Worm (Caenorhabditis elegans): Measurements from ENCODE around the gene lin-26.

DNA sequence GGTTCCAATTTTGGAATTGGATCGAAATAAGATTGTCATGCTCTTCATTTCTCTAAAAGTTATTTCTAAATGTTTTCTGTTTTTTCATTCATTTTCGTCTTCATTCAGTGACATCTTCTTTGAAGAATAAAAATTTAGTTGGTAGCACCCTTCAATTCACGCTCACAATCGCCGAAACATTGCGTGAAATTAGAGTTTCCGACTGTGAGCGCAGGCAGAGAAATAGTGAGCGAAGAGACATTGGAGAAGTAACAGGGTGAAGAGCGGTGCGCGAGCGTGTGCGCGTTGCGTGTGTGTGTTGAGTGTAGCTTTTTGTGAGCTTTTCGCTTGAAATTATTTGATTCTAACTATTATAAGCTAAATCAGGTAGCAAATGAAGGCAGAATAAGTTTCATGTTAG lies 12.6 kb upstream of the lin-26 start:
- TF ChIP-seq him-1 (tag; optimal IDR thresholded peaks at IDR 0.05) (no peak), ztf-3 (GFP tag; optimal IDR thresholded peaks at IDR 0.05) (no peak), F49E8.2 (tag; optimal IDR thresholded peaks at IDR 0.05; ENCODE audit: insufficient read depth) (no peak), nfya-2 (GFP tag; IDR thresholded peaks at IDR 0.05) (no peak), F23B12.7 (tag; optimal IDR thresholded peaks at IDR 0.05; ENCODE audit: insufficient read depth) (no peak), lsl-1 (GFP tag; optimal IDR thresholded peaks at IDR 0.05) (no peak)

All from whole organism, young adult.